Fruit fly (Drosophila melanogaster) whole organism, embryonic: Measurements from ENCODE around the gene Mis12.
A peak's percentile ranks its signal among the peaks of the same experiment; 100 is the strongest.

ENCODE experiments used
- Asciz ChIP-seq: fragments of 200-800 bp; sonication (Bioruptor generic); optimal IDR thresholded peaks from 2 replicates; lab custom pipeline; 2017; ENCODE audit warnings: missing biosample characterization, mild to moderate bottlenecking, missing genetic modification characterization, missing genetic modification reagents
- B-H1 ChIP-seq: fragments of 200-800 bp; sonication (Bioruptor generic); IDR thresholded peaks from 3 replicates; pipeline ENCODE4 v1.3.6; 2022; ENCODE audit warnings: missing biosample characterization, missing genetic modification characterization
- BEAF-32 ChIP-seq: fragments of 200-800 bp; sonication (Bioruptor generic); optimal IDR thresholded peaks from 3 replicates; lab custom pipeline; 2017; ENCODE audit warnings: missing biosample characterization, missing genetic modification characterization, mild to moderate bottlenecking, moderate library complexity, missing genetic modification reagents
- C15 ChIP-seq: fragments of 200-800 bp; sonication (Bioruptor generic); IDR thresholded peaks from 3 replicates; pipeline ENCODE4 v1.3.6; 2022; ENCODE audit warnings: missing biosample characterization, missing genetic modification characterization
- CG1024 ChIP-seq: fragments of 200-800 bp; sonication (Bioruptor generic); IDR thresholded peaks from 2 replicates; pipeline ENCODE4 v1.3.6; 2022; ENCODE audit warnings: missing biosample characterization, missing genetic modification characterization
- CG11093 ChIP-seq: fragments of 200-800 bp; sonication (Bioruptor generic); IDR thresholded peaks from 3 replicates; pipeline ENCODE4 v1.3.6; 2022; ENCODE audit warnings: missing biosample characterization, missing genetic modification characterization
- CG12236 ChIP-seq: fragments of 200-800 bp; sonication (Bioruptor generic); optimal IDR thresholded peaks from 2 replicates; lab custom pipeline; 2016; ENCODE audit warnings: missing biosample characterization, missing genetic modification characterization
- CG15514 ChIP-seq: fragments of 200-800 bp; sonication (Bioruptor generic); optimal IDR thresholded peaks from 3 replicates; lab custom pipeline; 2017; ENCODE audit warnings: missing biosample characterization, missing genetic modification characterization, mild to moderate bottlenecking, moderate library complexity, missing genetic modification reagents
- CG15601 ChIP-seq: fragments of 200-800 bp; sonication (Bioruptor generic); optimal IDR thresholded peaks from 3 replicates; lab custom pipeline; 2019; ENCODE audit warnings: missing biosample characterization, mild to moderate bottlenecking, missing genetic modification characterization, moderate library complexity
- CG16813 ChIP-seq: fragments of 200-800 bp; sonication (Bioruptor generic); IDR thresholded peaks from 3 replicates; pipeline ENCODE4 v1.3.6; 2022; ENCODE audit warnings: missing biosample characterization, missing genetic modification characterization; ENCODE audit not compliant: partially characterized antibody
- CG17568 ChIP-seq: fragments of 200-800 bp; sonication (Bioruptor generic); optimal IDR thresholded peaks from 2 replicates; lab custom pipeline; 2018; ENCODE audit warnings: missing biosample characterization, mild to moderate bottlenecking, missing genetic modification characterization, moderate library complexity
- CG18619 ChIP-seq: fragments of 200-800 bp; sonication (Bioruptor generic); optimal IDR thresholded peaks from 3 replicates; lab custom pipeline; 2017; ENCODE audit warnings: missing biosample characterization, mild to moderate bottlenecking, missing genetic modification characterization
- CG30431 ChIP-seq: fragments of 200-800 bp; sonication (Bioruptor generic); optimal IDR thresholded peaks from 2 replicates; lab custom pipeline; 2017; ENCODE audit warnings: missing biosample characterization, missing genetic modification characterization
- CG3995 ChIP-seq: fragments of 200-800 bp; sonication (Bioruptor generic); optimal IDR thresholded peaks from 3 replicates; lab custom pipeline; 2016; ENCODE audit warnings: missing biosample characterization, missing genetic modification characterization
- CG6854 ChIP-seq: fragments of 200-800 bp; sonication (Bioruptor generic); optimal IDR thresholded peaks from 3 replicates; lab custom pipeline; 2017; ENCODE audit warnings: missing biosample characterization, mild to moderate bottlenecking, missing genetic modification characterization
- CG7786 ChIP-seq: fragments of 200-800 bp; sonication (Bioruptor generic); optimal IDR thresholded peaks from 2 replicates; lab custom pipeline; 2016; ENCODE audit warnings: missing biosample characterization, missing genetic modification characterization
- CG9876 ChIP-seq: fragments of 200-800 bp; sonication (Bioruptor generic); optimal IDR thresholded peaks from 2 replicates; lab custom pipeline; 2016; ENCODE audit warnings: missing biosample characterization, missing genetic modification characterization
- Dp ChIP-seq: fragments of 200-800 bp; sonication (Bioruptor generic); optimal IDR thresholded peaks from 2 replicates; lab custom pipeline; 2018; ENCODE audit warnings: missing biosample characterization, mild to moderate bottlenecking, missing genetic modification characterization, moderate library complexity
- ERR ChIP-seq: fragments of 200-800 bp; sonication (Bioruptor generic); optimal IDR thresholded peaks from 2 replicates; lab custom pipeline; 2016; ENCODE audit warnings: missing biosample characterization, missing genetic modification characterization
- NK7.1 ChIP-seq: fragments of 200-800 bp; sonication (Bioruptor generic); optimal IDR thresholded peaks from 3 replicates; lab custom pipeline; 2016; ENCODE audit warnings: missing biosample characterization, missing genetic modification characterization
- Stat92E ChIP-seq, 3 experiments: fragments of >200 bp in 2 of 3; fragments of 200-800 bp in 1 of 3; sonication (Bioruptor generic) in 1 of 3; optimal IDR thresholded peaks; 2 replicates each; lab custom pipeline; 2017 to 2019; ENCODE audit warnings: missing biosample characterization in 3 of 3, missing genetic modification characterization in 3 of 3, mild to moderate bottlenecking in 1 of 3, moderate library complexity in 1 of 3
- Taf1 ChIP-seq: fragments of 200-800 bp; sonication (Bioruptor generic); IDR thresholded peaks from 2 replicates; pipeline ENCODE4 v1.3.6; 2022; ENCODE audit warnings: missing biosample characterization, missing genetic modification characterization
- Xbp1 ChIP-seq: fragments of 200-800 bp; sonication (Bioruptor generic); optimal IDR thresholded peaks from 3 replicates; lab custom pipeline; 2016; ENCODE audit warnings: missing biosample characterization, mild to moderate bottlenecking, missing genetic modification characterization
- amos ChIP-seq: fragments of 200-800 bp; sonication (Bioruptor generic); IDR thresholded peaks from 2 replicates; pipeline ENCODE4 v1.3.6; 2022; ENCODE audit warnings: missing biosample characterization, missing genetic modification characterization; ENCODE audit not compliant: partially characterized antibody
- ash1 ChIP-seq: fragments of 200-800 bp; sonication (Bioruptor generic); optimal IDR thresholded peaks from 2 replicates; lab custom pipeline; 2018; ENCODE audit warnings: missing biosample characterization, mild to moderate bottlenecking, missing genetic modification characterization
- bigmax ChIP-seq: fragments of 200-800 bp; sonication (Bioruptor generic); optimal IDR thresholded peaks from 2 replicates; lab custom pipeline; 2018; ENCODE audit warnings: missing biosample characterization, mild to moderate bottlenecking, missing genetic modification characterization
- chinmo ChIP-seq: fragments of 200-800 bp; sonication (Bioruptor generic); IDR thresholded peaks from 4 replicates; pipeline ENCODE4 v1.3.6; 2022; ENCODE audit warnings: missing biosample characterization, missing genetic modification characterization; ENCODE audit not compliant: partially characterized antibody
- cwo ChIP-seq: fragments of 200-800 bp; sonication (Bioruptor generic); optimal IDR thresholded peaks from 3 replicates; lab custom pipeline; 2017; ENCODE audit warnings: missing biosample characterization, missing genetic modification characterization, mild to moderate bottlenecking, moderate library complexity, missing genetic modification reagents
- ewg ChIP-seq: fragments of 200-800 bp; sonication (Bioruptor generic); optimal IDR thresholded peaks from 3 replicates; lab custom pipeline; 2017; ENCODE audit warnings: mild to moderate bottlenecking, missing biosample characterization, missing genetic modification reagents, missing genetic modification characterization
- exex ChIP-seq: fragments of 200-800 bp; sonication (Bioruptor generic); optimal IDR thresholded peaks from 4 replicates; lab custom pipeline; 2018; ENCODE audit warnings: missing biosample characterization, mild to moderate bottlenecking, missing genetic modification characterization, moderate library complexity
- fu2 ChIP-seq: fragments of 200-800 bp; sonication (Bioruptor generic); optimal IDR thresholded peaks from 2 replicates; lab custom pipeline; 2016; ENCODE audit warnings: missing biosample characterization, missing genetic modification characterization
- gsb-n ChIP-seq: fragments of 200-800 bp; sonication (Bioruptor generic); optimal IDR thresholded peaks from 3 replicates; lab custom pipeline; 2018; ENCODE audit warnings: missing biosample characterization, mild to moderate bottlenecking, missing genetic modification characterization
- ham ChIP-seq: fragments of 200-800 bp; sonication (Bioruptor generic); IDR thresholded peaks from 2 replicates; pipeline ENCODE4 v1.3.6; 2022; ENCODE audit warnings: missing biosample characterization, missing genetic modification characterization
- hth ChIP-seq: fragments of >200 bp; optimal IDR thresholded peaks from 2 replicates; lab custom pipeline; 2017; ENCODE audit warnings: inconsistent platforms
- mirr ChIP-seq: fragments of 200-800 bp; sonication (Bioruptor generic); optimal IDR thresholded peaks from 3 replicates; lab custom pipeline; 2018; ENCODE audit warnings: missing biosample characterization, mild to moderate bottlenecking, missing genetic modification characterization
- pan ChIP-seq, 4 experiments: fragments of >200 bp in 3 of 4; fragments of 200-800 bp in 1 of 4; sonication (Bioruptor generic) in 1 of 4; optimal IDR thresholded peaks in 3 of 4; IDR thresholded peaks in 1 of 4; 2 replicates each; pipeline versions ENCODE4 v1.3.6 to Lab custom; 2017 to 2022; ENCODE audit warnings: missing biosample characterization in 2 of 4, missing genetic modification characterization in 2 of 4, mixed read lengths in 1 of 4
- pb ChIP-seq: fragments of 200-800 bp; sonication (Bioruptor generic); optimal IDR thresholded peaks from 3 replicates; lab custom pipeline; 2016; ENCODE audit warnings: missing biosample characterization, missing genetic modification characterization
- pho ChIP-seq: fragments of 200-800 bp; sonication (Bioruptor generic); optimal IDR thresholded peaks from 2 replicates; lab custom pipeline; 2016; ENCODE audit warnings: missing biosample characterization, missing genetic modification characterization
- pros ChIP-seq: fragments of 200-800 bp; sonication (Bioruptor generic); optimal IDR thresholded peaks from 3 replicates; lab custom pipeline; 2019; ENCODE audit warnings: missing biosample characterization, mild to moderate bottlenecking, missing genetic modification characterization, moderate library complexity
- sd ChIP-seq: fragments of 200-800 bp; sonication (Bioruptor generic); optimal IDR thresholded peaks from 3 replicates; lab custom pipeline; 2018; ENCODE audit warnings: missing biosample characterization, mild to moderate bottlenecking, missing genetic modification characterization, moderate library complexity
- sisA ChIP-seq: fragments of 200-800 bp; sonication (Bioruptor generic); IDR thresholded peaks from 2 replicates; pipeline ENCODE4 v1.3.6; 2022; ENCODE audit warnings: missing biosample characterization, missing genetic modification characterization
- sqz ChIP-seq: fragments of 200-800 bp; sonication (Bioruptor generic); optimal IDR thresholded peaks from 3 replicates; lab custom pipeline; 2018; ENCODE audit warnings: missing biosample characterization, mild to moderate bottlenecking, missing genetic modification characterization
- trem ChIP-seq: fragments of 200-800 bp; optimal IDR thresholded peaks from 3 replicates; lab custom pipeline; 2019; ENCODE audit warnings: missing biosample characterization, mild to moderate bottlenecking, missing genetic modification characterization, moderate library complexity
- trh ChIP-seq: fragments of 200-800 bp; sonication (Bioruptor generic); optimal IDR thresholded peaks from 2 replicates; lab custom pipeline; 2016; ENCODE audit warnings: missing biosample characterization, missing genetic modification characterization
- vvl ChIP-seq: fragments of 200-800 bp; sonication (Bioruptor generic); IDR thresholded peaks from 2 replicates; pipeline ENCODE4 v1.3.6; 2022; ENCODE audit warnings: missing biosample characterization, missing genetic modification characterization
- zen2 ChIP-seq: fragments of 200-800 bp; sonication (Bioruptor generic); IDR thresholded peaks from 3 replicates; pipeline ENCODE4 v1.3.6; 2022; ENCODE audit warnings: missing biosample characterization, missing genetic modification characterization; ENCODE audit not compliant: partially characterized antibody

The Mis12 gene

DNA sequence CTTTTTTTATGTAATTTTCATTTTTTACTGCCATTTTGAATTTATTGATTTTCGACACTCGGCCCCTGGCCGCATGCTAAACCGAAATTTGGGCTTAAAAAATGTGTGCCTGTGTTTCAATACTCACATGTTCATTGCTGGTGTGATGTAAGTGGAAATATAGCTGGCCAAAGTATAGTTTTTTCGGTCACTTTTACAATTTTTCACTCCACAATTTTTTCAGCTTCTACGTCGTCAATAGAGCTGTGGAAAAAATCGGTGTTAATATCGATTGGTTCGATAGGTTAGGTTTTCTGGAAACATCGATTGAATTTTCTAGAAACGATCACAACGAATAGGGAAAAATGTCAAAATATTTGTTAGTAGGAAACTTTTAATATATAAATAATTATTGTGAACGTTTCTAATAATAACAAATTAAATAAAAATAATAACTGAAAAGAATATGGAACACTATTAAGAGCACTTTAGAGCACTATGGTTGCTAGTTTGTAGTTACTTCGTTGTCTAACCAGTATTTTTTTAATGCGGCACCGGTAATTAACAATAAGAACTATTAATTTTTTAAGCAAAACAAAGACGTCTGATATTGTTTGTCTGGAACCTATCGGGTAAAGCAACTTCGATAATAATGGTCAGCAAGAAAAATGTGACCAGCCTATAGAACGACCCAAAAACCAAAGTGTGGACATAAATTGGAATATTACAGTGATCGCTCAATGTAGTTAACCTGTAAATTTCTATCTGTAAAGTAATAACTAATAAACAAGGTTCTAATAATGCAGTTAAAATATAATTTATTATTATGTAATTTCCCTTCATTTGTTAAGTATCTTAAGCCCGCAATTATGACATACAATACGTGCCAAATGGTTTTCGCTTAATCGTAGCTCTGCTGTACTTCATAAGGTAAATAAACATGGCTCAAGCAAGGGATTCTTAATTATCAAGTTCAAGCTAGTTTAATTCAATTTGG, 13.3 kb downstream of the Mis12 start, which contains the start of the genes CG10077 and CG9948 (continued):
- peak; percentile 11 for TF ChIP-seq Dp
- peak; percentile 83 for TF ChIP-seq mirr
- TF ChIP-seq hth (lab: Kevin White, UChicago), result no peak
- no peak for TF ChIP-seq pb (GFP tag; lab: Kevin White, UChicago)
- peak; percentile 67 for TF ChIP-seq trh
- no peak for TF ChIP-seq CG30431
- TF ChIP-seq ash1 (GFP tag; lab: Kevin White, UChicago), result peak; percentile 46
- TF ChIP-seq C15, result peak; percentile 61; the same call in 1 of the 3 replicates
- TF ChIP-seq CG3995, result peak; percentile 38
- TF ChIP-seq Asciz (GFP tag; lab: Kevin White, UChicago), result no peak
- TF ChIP-seq ERR (GFP tag; lab: Kevin White, UChicago), result peak; percentile 21
- peak; percentile 93 for TF ChIP-seq sisA (GFP tag; lab: Robert Waterston, UW)
- TF ChIP-seq zen2, result no peak; the same call in 2 of the 3 replicates
- peak; percentile 82 for TF ChIP-seq CG16813 (GFP tag; lab: Robert Waterston, UW)
- TF ChIP-seq CG6854 (GFP tag; lab: Kevin White, UChicago), result peak; percentile 80
- TF ChIP-seq CG17568 (GFP tag; lab: Kevin White, UChicago), result peak; percentile 83
- TF ChIP-seq chinmo (GFP tag; lab: Robert Waterston, UW), result peak; percentile 79; the same call in 1 of the 4 replicates
- no peak for TF ChIP-seq CG9876 (GFP tag; lab: Kevin White, UChicago)
- peak; percentile 98 for TF ChIP-seq sd (tag; lab: Kevin White, UChicago)
- TF ChIP-seq CG15601 (tag; lab: Kevin White, UChicago), result peak; percentile 86
- peak; percentile 19 for TF ChIP-seq bigmax (GFP tag; lab: Kevin White, UChicago)
- peak; percentile 82 for TF ChIP-seq CG1024 (GFP tag; lab: Robert Waterston, UW)
- peak; percentile 79 for TF ChIP-seq BEAF-32 (GFP tag; lab: Kevin White, UChicago)
- TF ChIP-seq B-H1 (GFP tag; lab: Robert Waterston, UW), result peak; percentile 86
- peak; percentile 92 for TF ChIP-seq trem (tag; lab: Kevin White, UChicago)
- peak; percentile 75 for TF ChIP-seq cwo (GFP tag; lab: Kevin White, UChicago)
- peak; percentile 83 for TF ChIP-seq amos (GFP tag; lab: Robert Waterston, UW)
- peak; percentile 63 for TF ChIP-seq pros (GFP tag; lab: Kevin White, UChicago)
- TF ChIP-seq gsb-n, result peak; percentile 85
- TF ChIP-seq sqz (GFP tag; lab: Kevin White, UChicago), result peak; percentile 83
- TF ChIP-seq CG12236, result peak; percentile 33
- TF ChIP-seq exex (tag; lab: Kevin White, UChicago), result no peak
- TF ChIP-seq vvl (GFP tag; lab: Robert Waterston, UW), result peak; percentile 96
- no peak for TF ChIP-seq NK7.1 (GFP tag; lab: Kevin White, UChicago)
- peak; percentile 83 for TF ChIP-seq CG11093 (GFP tag; lab: Robert Waterston, UW)
- TF ChIP-seq CG7786 (GFP tag; lab: Kevin White, UChicago), result peak; percentile 6
- TF ChIP-seq Stat92E (GFP tag; optimal IDR thresholded peaks at IDR 0.05; lab: Kevin White, UChicago), result peak in 1 of 3 experiments; percentile 76
- peak; percentile 85 for TF ChIP-seq CG18619 (GFP tag; lab: Kevin White, UChicago)
- peak; percentile 53; the same call in 1 of the 2 replicates for TF ChIP-seq ham (GFP tag; lab: Robert Waterston, UW)
- peak; percentile 91 for TF ChIP-seq Xbp1
- TF ChIP-seq pho (GFP tag; lab: Kevin White, UChicago), result peak; percentile 73
- TF ChIP-seq fu2 (GFP tag; lab: Kevin White, UChicago), result peak; percentile 34
- TF ChIP-seq pan (optimal IDR thresholded peaks at IDR 0.05; lab: Kevin White, UChicago), result no peak
- TF ChIP-seq pan (GFP tag; optimal IDR thresholded peaks at IDR 0.05 in 1 of 2, IDR thresholded peaks at IDR 0.05 in 1 of 2), result peak in 1 of 2 experiments; percentile 94
- TF ChIP-seq CG15514 (GFP tag; lab: Kevin White, UChicago), result peak; percentile 77
- TF ChIP-seq Taf1, result peak; percentile 85
- peak; percentile 72 for TF ChIP-seq ewg (GFP tag; lab: Kevin White, UChicago)
